Worm (Caenorhabditis elegans): Measurements from ENCODE around the gene F26F12.5.

DNA sequence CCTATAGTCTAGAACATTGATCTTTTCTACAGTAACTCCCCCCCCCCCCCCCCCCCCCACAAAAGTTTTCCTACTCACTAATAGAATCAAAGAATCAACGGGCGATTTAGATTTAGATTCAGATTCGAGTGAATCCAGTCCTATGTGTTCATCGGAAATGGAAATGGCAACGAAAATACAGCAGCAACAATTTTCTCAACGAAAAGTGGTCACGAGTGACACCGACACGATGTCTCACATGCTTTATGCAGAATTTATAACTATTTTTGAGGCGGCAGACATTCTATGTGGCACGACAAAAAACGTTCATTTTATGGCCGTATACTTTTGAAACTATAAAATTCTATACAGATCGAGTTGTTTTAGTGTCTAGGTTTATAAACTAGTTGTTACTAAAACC, 19.8 kb downstream of the F26F12.5 start:
- TF ChIP-seq med-1 (GFP tag; optimal IDR thresholded peaks at IDR 0.05; ENCODE audit: insufficient read depth) (no peak), tab-1 (GFP tag; IDR thresholded peaks at IDR 0.05) (no peak), T22C8.4 (GFP tag; IDR thresholded peaks at IDR 0.05) (no peak), cog-1 (tag; optimal IDR thresholded peaks at IDR 0.05) (no peak), flt-1 (GFP tag; IDR thresholded peaks at IDR 0.05) (no peak), ztf-29 (GFP tag; IDR thresholded peaks at IDR 0.05) (no peak)
